Fruit fly (Drosophila melanogaster) whole organism, pupa: ENCODE results near the gene Aldh.

Experiments
- CG10348 ChIP-seq: fragments of 200-800 bp; sonication (Bioruptor generic); IDR thresholded peaks from 2 replicates; pipeline ENCODE4 v1.3.6; 2022; ENCODE audit warnings: missing biosample characterization, missing genetic modification characterization
- CG12605 ChIP-seq: fragments of 200-800 bp; sonication (Bioruptor generic); IDR thresholded peaks from 2 replicates; pipeline ENCODE4 v1.3.6; 2022; ENCODE audit warnings: missing biosample characterization, missing genetic modification characterization
- CG17806 ChIP-seq: fragments of 200-800 bp; sonication (Bioruptor generic); optimal IDR thresholded peaks from 2 replicates; lab custom pipeline; 2018; ENCODE audit warnings: missing biosample characterization, mild to moderate bottlenecking, missing genetic modification characterization, moderate library complexity
- CG8301 ChIP-seq: fragments of 200-800 bp; sonication (Bioruptor generic); optimal IDR thresholded peaks from 2 replicates; lab custom pipeline; 2018; ENCODE audit warnings: missing biosample characterization, mild to moderate bottlenecking, missing genetic modification characterization
- EcR ChIP-seq: fragments of 200-800 bp; sonication (Bioruptor generic); optimal IDR thresholded peaks from 3 replicates; lab custom pipeline; 2019; ENCODE audit warnings: missing biosample characterization, missing genetic modification characterization, mild to moderate bottlenecking, moderate library complexity, missing genetic modification reagents
- Pif1A ChIP-seq: fragments of 200-800 bp; sonication (Bioruptor generic); optimal IDR thresholded peaks from 3 replicates; lab custom pipeline; 2016; ENCODE audit warnings: missing biosample characterization, missing genetic modification characterization
- rn ChIP-seq: fragments of 200-800 bp; sonication (Bioruptor generic); IDR thresholded peaks from 2 replicates; pipeline ENCODE4 v1.3.6; 2022; ENCODE audit warnings: missing biosample characterization, missing genetic modification characterization

DNA sequence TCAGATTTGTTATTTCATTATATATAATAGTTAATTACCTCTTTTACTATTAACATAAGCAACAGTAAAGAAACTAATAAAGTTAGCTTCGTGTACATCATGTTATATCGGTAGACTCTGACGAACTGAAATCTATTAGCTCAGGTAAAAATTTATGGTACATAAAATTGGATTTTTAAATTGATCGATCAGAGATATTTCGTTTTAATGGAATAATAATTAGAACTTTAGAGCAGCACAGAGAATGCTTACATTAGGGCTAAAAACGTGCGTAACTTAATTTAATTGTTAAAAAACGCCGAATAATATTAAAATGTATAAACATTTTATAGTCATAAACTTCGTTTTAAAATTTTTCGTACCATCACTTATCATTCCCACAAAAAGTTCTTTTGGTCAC, 53.5 kb downstream of the Aldh start, which contains the start of gene CG33723:
- TF ChIP-seq CG8301 = no peak
- no peak for TF ChIP-seq CG17806 (tag; lab: Kevin White, UChicago)
- no peak for TF ChIP-seq Pif1A (GFP tag; lab: Kevin White, UChicago)
- no peak for TF ChIP-seq rn (GFP tag; lab: Robert Waterston, UW)
- no peak for TF ChIP-seq EcR (GFP tag; lab: Kevin White, UChicago)
- no peak for TF ChIP-seq CG12605 (GFP tag; lab: Robert Waterston, UW)
- TF ChIP-seq CG10348 (GFP tag; lab: Robert Waterston, UW) = no peak
